Fruit fly (Drosophila melanogaster) Kc167 (cell line): ENCODE data around the gene CG7548.

Experiments
- Myc ChIP-seq: fragments of >200 bp; optimal IDR thresholded peaks from 2 replicates; lab custom pipeline; 2017; ENCODE audit warnings: missing external identifiers
- Sin3A ChIP-seq: fragments of >200 bp; optimal IDR thresholded peaks from 2 replicates; lab custom pipeline; 2018; ENCODE audit warnings: missing external identifiers
- h ChIP-seq: fragments of >200 bp; optimal IDR thresholded peaks from 3 replicates; lab custom pipeline; 2018; ENCODE audit warnings: missing external identifiers
- insv ChIP-seq: fragments of >200 bp; optimal IDR thresholded peaks from 3 replicates; lab custom pipeline; 2018; ENCODE audit warnings: missing external identifiers
- psq ChIP-seq: fragments of >200 bp; optimal IDR thresholded peaks from 2 replicates; lab custom pipeline; 2017; ENCODE audit warnings: missing external identifiers
- ttk ChIP-seq: sonication (Bioruptor generic); optimal IDR thresholded peaks from 2 replicates; lab custom pipeline; 2017; ENCODE audit warnings: missing external identifiers

Gene CG7548

DNA sequence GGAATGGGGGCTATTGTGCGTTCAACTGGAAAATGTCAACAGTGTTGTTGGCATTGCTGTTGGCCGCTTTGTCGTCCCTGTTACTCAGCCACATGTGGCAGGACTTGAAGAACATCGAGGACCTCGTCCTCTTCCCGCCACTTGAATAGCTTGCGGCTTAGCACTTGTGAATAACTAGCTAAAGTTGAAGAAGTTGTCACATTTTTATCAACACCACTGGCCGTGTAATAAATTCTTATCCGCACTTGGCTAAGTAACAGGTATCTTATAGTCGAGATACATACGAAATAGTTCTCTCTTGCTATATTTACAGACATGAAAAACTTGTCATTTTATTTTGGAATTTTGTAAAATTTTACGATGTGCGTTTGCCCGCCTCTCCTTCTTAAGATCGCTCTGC lies 30.7 kb downstream of the CG7548 start, which contains the start of gene CG43292:
CG43292 (plus strand) TSS at position 301 of the 400 bp plus-strand sequence.
- TF ChIP-seq Myc (lab: Kevin White, UChicago): no peak
- TF ChIP-seq ttk (lab: Kevin White, UChicago): no peak
- TF ChIP-seq h (lab: Kevin White, UChicago): no peak
- no peak for TF ChIP-seq Sin3A (lab: Kevin White, UChicago)
- TF ChIP-seq psq: no peak
- no peak for TF ChIP-seq insv (lab: Kevin White, UChicago)

DNA sequence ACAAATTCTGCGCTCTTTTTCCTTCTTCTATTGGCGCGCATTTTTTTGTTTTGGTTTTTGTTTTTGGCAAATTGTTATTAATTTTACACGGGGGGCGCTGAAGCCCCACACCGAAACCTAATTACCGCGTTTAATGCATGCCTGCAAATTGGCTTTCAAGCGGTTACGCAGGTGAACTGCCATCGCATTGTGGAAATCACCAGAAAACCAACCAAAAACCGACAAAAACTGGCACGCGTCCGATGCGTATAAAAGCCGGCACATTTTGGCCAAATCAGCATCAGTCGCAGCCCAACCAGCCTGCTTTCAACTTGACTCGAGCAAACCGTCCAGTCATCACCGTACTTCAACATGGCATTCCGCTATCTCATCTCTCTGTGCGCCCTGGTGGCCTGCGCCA lies 34.8 kb downstream of the CG7548 start, which contains the start of gene CG8541:
CG8541 (plus strand) TSS at position 301 of the 400 bp plus-strand sequence.
- TF ChIP-seq ttk (lab: Kevin White, UChicago) (no peak), psq (no peak)

DNA sequence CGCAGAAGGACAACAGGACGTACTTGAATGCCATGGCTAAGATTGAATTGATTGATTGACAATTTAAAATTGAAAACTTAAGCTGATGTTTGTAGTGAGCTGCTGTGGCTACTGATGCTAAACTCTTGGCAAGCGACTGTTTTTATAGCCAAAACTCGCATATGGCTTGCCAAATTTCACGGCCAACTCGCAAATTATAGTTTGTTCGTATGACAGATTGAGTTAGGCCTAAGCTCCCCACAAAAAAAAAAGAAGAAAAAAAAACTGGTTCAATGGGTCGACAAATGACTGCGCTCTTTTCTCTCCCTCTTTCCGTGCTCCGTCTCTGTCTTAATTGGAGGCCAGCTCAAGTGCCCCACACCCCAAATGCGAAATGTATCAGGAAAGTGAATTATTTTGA lies 35.8 kb downstream of the CG7548 start, which contains the start of gene CG8543:
CG8543 (minus strand) TSS at position 101 of the 400 bp plus-strand sequence.
- TF ChIP-seq Myc (lab: Kevin White, UChicago) (no peak), psq (no peak), h (lab: Kevin White, UChicago) (no peak), ttk (lab: Kevin White, UChicago) (no peak), insv (lab: Kevin White, UChicago) (no peak), Sin3A (lab: Kevin White, UChicago) (no peak)

DNA sequence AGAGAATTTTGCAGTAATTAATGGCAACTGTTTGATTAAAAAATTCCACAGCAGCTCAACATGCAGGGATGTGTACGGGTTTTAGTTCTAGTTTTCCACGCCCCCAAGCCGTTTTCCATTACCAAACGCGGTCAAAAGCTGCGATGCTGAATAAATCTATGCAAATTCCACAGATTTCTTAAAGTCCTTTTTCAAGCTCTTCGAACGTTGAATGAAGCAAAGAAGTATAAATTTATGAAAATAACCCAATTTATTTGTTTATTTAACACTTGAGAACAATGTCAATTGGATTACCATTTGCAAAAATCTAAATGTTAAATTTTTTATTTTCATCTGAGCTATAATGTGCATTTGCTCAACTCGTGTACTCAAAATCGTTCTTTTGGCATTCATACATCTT lies 40.8 kb downstream of the CG7548 start, which contains the start of the genes CG42660, CG42661 and Tsp66A:
CG42660 (plus strand) TSS at position 301 of the 400 bp plus-strand sequence.
CG42661 (plus strand) TSS at position 301 of the 400 bp plus-strand sequence.
Tsp66A (plus strand) TSS at position 301 of the 400 bp plus-strand sequence.
- TF ChIP-seq ttk (lab: Kevin White, UChicago): no peak
- no peak for TF ChIP-seq Sin3A (lab: Kevin White, UChicago)
- TF ChIP-seq h (lab: Kevin White, UChicago): no peak
- no peak for TF ChIP-seq Myc (lab: Kevin White, UChicago)
- no peak for TF ChIP-seq insv (lab: Kevin White, UChicago)
- no peak for TF ChIP-seq psq

DNA sequence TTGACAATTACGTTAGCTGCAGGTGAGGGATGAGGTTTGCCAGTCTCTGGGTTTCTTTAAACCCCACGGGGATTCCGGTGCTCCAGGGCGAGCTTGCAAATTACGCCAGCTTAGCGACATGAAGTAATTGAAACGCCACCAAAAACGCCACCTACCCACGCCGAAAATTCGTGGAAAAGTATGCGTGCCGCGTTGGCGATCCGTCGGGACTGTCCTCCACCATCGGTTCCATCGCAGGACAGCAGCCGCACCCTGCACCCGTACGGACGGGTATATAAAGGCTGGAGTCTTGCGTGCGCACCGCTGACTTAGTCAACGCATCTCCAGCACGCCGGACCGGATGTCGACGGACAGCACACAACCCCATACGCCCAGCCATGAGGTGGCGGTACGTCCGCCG lies 50.2 kb downstream of the CG7548 start, which contains the start of gene ppk26:
ppk26 (plus strand) TSS at position 301 of the 400 bp plus-strand sequence.
- TF ChIP-seq insv (lab: Kevin White, UChicago) (no peak), Sin3A (lab: Kevin White, UChicago) (no peak), Myc (lab: Kevin White, UChicago) (no peak), h (lab: Kevin White, UChicago) (no peak), ttk (lab: Kevin White, UChicago) (no peak), psq (no peak)
